Fruit fly (Drosophila melanogaster) whole organism, embryonic: ENCODE results near the gene CG5070.
A peak's percentile ranks its signal among the peaks of the same experiment; 100 is the strongest.

Experiments
- CG10209 ChIP-seq: fragments of 200-800 bp; sonication (Bioruptor generic); optimal IDR thresholded peaks from 3 replicates; lab custom pipeline; 2017; ENCODE audit warnings: missing biosample characterization, mild to moderate bottlenecking, missing genetic modification characterization, missing genetic modification reagents
- CG11398 ChIP-seq: fragments of 200-800 bp; sonication (Bioruptor generic); optimal IDR thresholded peaks from 2 replicates; lab custom pipeline; 2016; ENCODE audit warnings: missing biosample characterization, missing genetic modification characterization
- CG11504 ChIP-seq: fragments of 200-800 bp; sonication (Bioruptor generic); optimal IDR thresholded peaks from 3 replicates; lab custom pipeline; 2019; ENCODE audit warnings: missing biosample characterization, mild to moderate bottlenecking, missing genetic modification characterization, moderate library complexity
- CG11695 ChIP-seq: fragments of 200-800 bp; sonication (Bioruptor generic); IDR thresholded peaks from 3 replicates; pipeline ENCODE4 v1.3.6; 2022; ENCODE audit warnings: missing biosample characterization, missing genetic modification characterization
- CG12659 ChIP-seq: fragments of 200-800 bp; sonication (Bioruptor generic); optimal IDR thresholded peaks from 3 replicates; lab custom pipeline; 2017; ENCODE audit warnings: mild to moderate bottlenecking, missing biosample characterization, missing genetic modification reagents, missing genetic modification characterization
- CG15269 ChIP-seq: fragments of 200-800 bp; sonication (Bioruptor generic); optimal IDR thresholded peaks from 2 replicates; lab custom pipeline; 2018; ENCODE audit warnings: missing biosample characterization, mild to moderate bottlenecking, missing genetic modification characterization, moderate library complexity
- CG1602 ChIP-seq: fragments of 200-800 bp; sonication (Bioruptor generic); optimal IDR thresholded peaks from 3 replicates; lab custom pipeline; 2016; ENCODE audit warnings: missing biosample characterization, missing genetic modification characterization
- CG17361 ChIP-seq: fragments of 200-800 bp; sonication (Bioruptor generic); IDR thresholded peaks from 3 replicates; pipeline ENCODE4 v1.3.6; 2022; ENCODE audit warnings: missing biosample characterization, missing genetic modification characterization
- CG2120 ChIP-seq: fragments of 200-800 bp; sonication (Bioruptor generic); optimal IDR thresholded peaks from 3 replicates; lab custom pipeline; 2016; ENCODE audit warnings: missing biosample characterization, missing genetic modification characterization
- CG2678 ChIP-seq: fragments of 200-800 bp; sonication (Bioruptor generic); optimal IDR thresholded peaks from 3 replicates; lab custom pipeline; 2019; ENCODE audit warnings: missing biosample characterization, mild to moderate bottlenecking, missing genetic modification characterization, moderate library complexity
- CG30403 ChIP-seq: fragments of 200-800 bp; sonication (Bioruptor generic); optimal IDR thresholded peaks from 3 replicates; lab custom pipeline; 2016; ENCODE audit warnings: missing biosample characterization, missing genetic modification characterization
- CG32532 ChIP-seq: fragments of 200-800 bp; sonication (Bioruptor generic); IDR thresholded peaks from 2 replicates; pipeline ENCODE4 v1.3.6; 2022; ENCODE audit warnings: missing biosample characterization, missing genetic modification characterization
- CG32767 ChIP-seq: fragments of 200-800 bp; sonication (Bioruptor generic); IDR thresholded peaks from 2 replicates; pipeline ENCODE4 v1.3.6; 2022; ENCODE audit warnings: missing biosample characterization, missing genetic modification characterization
- CG32772 ChIP-seq: fragments of 200-800 bp; sonication (Bioruptor generic); IDR thresholded peaks from 2 replicates; pipeline ENCODE4 v1.3.6; 2022; ENCODE audit warnings: missing biosample characterization, missing genetic modification characterization
- CG3281 ChIP-seq: fragments of 200-800 bp; sonication (Bioruptor generic); optimal IDR thresholded peaks from 3 replicates; lab custom pipeline; 2017; ENCODE audit warnings: missing biosample characterization, mild to moderate bottlenecking, missing genetic modification characterization
- CG4360 ChIP-seq: fragments of 200-800 bp; sonication (Bioruptor generic); IDR thresholded peaks from 2 replicates; pipeline ENCODE4 v1.3.6; 2022; ENCODE audit warnings: missing biosample characterization, missing genetic modification characterization
- CG7839 ChIP-seq: fragments of 200-800 bp; sonication (Bioruptor generic); optimal IDR thresholded peaks from 3 replicates; lab custom pipeline; 2018; ENCODE audit warnings: missing biosample characterization, mild to moderate bottlenecking, missing genetic modification characterization, moderate library complexity
- CG9932 ChIP-seq: fragments of 200-800 bp; sonication (Bioruptor generic); IDR thresholded peaks from 2 replicates; pipeline ENCODE4 v1.3.6; 2022; ENCODE audit warnings: missing biosample characterization, missing genetic modification characterization
- CoRest ChIP-seq: fragments of 200-800 bp; sonication (Bioruptor generic); optimal IDR thresholded peaks from 3 replicates; lab custom pipeline; 2018; ENCODE audit warnings: missing biosample characterization, mild to moderate bottlenecking, missing genetic modification characterization, moderate library complexity
- D19B ChIP-seq: fragments of 200-800 bp; sonication (Bioruptor generic); optimal IDR thresholded peaks from 2 replicates; lab custom pipeline; 2017; ENCODE audit warnings: missing biosample characterization, mild to moderate bottlenecking, missing genetic modification characterization
- Ets65A ChIP-seq: fragments of 200-800 bp; sonication (Bioruptor generic); peaks from one replicate; lab custom pipeline; 2016; ENCODE audit warnings: missing biosample characterization, missing genetic modification characterization
- Med ChIP-seq: fragments of 200-800 bp; sonication (Bioruptor generic); peaks from one replicate; lab custom pipeline; 2016; ENCODE audit warnings: missing biosample characterization, missing genetic modification characterization, mild to moderate bottlenecking, inconsistent platforms, moderate library complexity
- Meics ChIP-seq: fragments of 200-800 bp; sonication (Bioruptor generic); optimal IDR thresholded peaks from 2 replicates; lab custom pipeline; 2017; ENCODE audit warnings: missing biosample characterization, mild to moderate bottlenecking, missing genetic modification characterization
- Oli ChIP-seq: fragments of 200-800 bp; sonication (Bioruptor generic); optimal IDR thresholded peaks from 2 replicates; lab custom pipeline; 2018; ENCODE audit warnings: missing biosample characterization, mild to moderate bottlenecking, missing genetic modification characterization, moderate library complexity
- Pdp1 ChIP-seq, 2 experiments: fragments of 200-800 bp; sonication (Bioruptor generic); optimal IDR thresholded peaks; 3 replicates each; lab custom pipeline; 2016; ENCODE audit warnings: missing biosample characterization in 2 of 2, missing genetic modification characterization in 2 of 2, mild to moderate bottlenecking in 1 of 2, moderate library complexity in 1 of 2
- Ptx1 ChIP-seq: fragments of 200-800 bp; sonication (Bioruptor generic); IDR thresholded peaks from 2 replicates; pipeline ENCODE4 v1.3.6; 2022; ENCODE audit warnings: missing biosample characterization, missing genetic modification characterization
- Rfx ChIP-seq: fragments of 200-800 bp; sonication (Bioruptor generic); IDR thresholded peaks from 2 replicates; pipeline ENCODE4 v1.3.6; 2022; ENCODE audit warnings: missing biosample characterization, missing genetic modification characterization
- Usf ChIP-seq: fragments of 200-800 bp; sonication (Bioruptor generic); optimal IDR thresholded peaks from 2 replicates; lab custom pipeline; 2017; ENCODE audit warnings: missing genotype, missing biosample characterization, missing genetic modification characterization
- al ChIP-seq: fragments of 200-800 bp; sonication (Bioruptor generic); IDR thresholded peaks from 2 replicates; pipeline ENCODE4 v1.3.6; 2022; ENCODE audit warnings: missing biosample characterization, missing genetic modification characterization
- bcd ChIP-seq: fragments of 200-800 bp; sonication (Bioruptor generic); optimal IDR thresholded peaks from 2 replicates; lab custom pipeline; 2017; ENCODE audit warnings: missing biosample characterization, mild to moderate bottlenecking, missing genetic modification characterization
- crc ChIP-seq: fragments of 200-800 bp; sonication (Bioruptor generic); optimal IDR thresholded peaks from 2 replicates; lab custom pipeline; 2016; ENCODE audit warnings: missing biosample characterization, missing genetic modification characterization
- cwo ChIP-seq: fragments of 200-800 bp; sonication (Bioruptor generic); optimal IDR thresholded peaks from 3 replicates; lab custom pipeline; 2017; ENCODE audit warnings: missing biosample characterization, missing genetic modification characterization, mild to moderate bottlenecking, moderate library complexity, missing genetic modification reagents
- dysf ChIP-seq: fragments of 200-800 bp; sonication (Bioruptor generic); IDR thresholded peaks from 3 replicates; pipeline ENCODE4 v1.3.6; 2022; ENCODE audit warnings: missing biosample characterization, missing genetic modification characterization
- ewg ChIP-seq: fragments of 200-800 bp; sonication (Bioruptor generic); optimal IDR thresholded peaks from 3 replicates; lab custom pipeline; 2017; ENCODE audit warnings: mild to moderate bottlenecking, missing biosample characterization, missing genetic modification reagents, missing genetic modification characterization
- gem ChIP-seq: fragments of 200-800 bp; sonication (Bioruptor generic); optimal IDR thresholded peaks from 2 replicates; lab custom pipeline; 2019; ENCODE audit warnings: missing biosample characterization, mild to moderate bottlenecking, missing genetic modification characterization, moderate library complexity
- grau ChIP-seq: fragments of 200-800 bp; optimal IDR thresholded peaks from 3 replicates; lab custom pipeline; 2019; ENCODE audit warnings: missing biosample characterization, mild to moderate bottlenecking, missing genetic modification characterization, moderate library complexity
- ind ChIP-seq: fragments of 200-800 bp; sonication (Bioruptor generic); optimal IDR thresholded peaks from 3 replicates; lab custom pipeline; 2016; ENCODE audit warnings: missing biosample characterization, missing genetic modification characterization
- lab ChIP-seq: fragments of 200-800 bp; sonication (Bioruptor generic); optimal IDR thresholded peaks from 3 replicates; lab custom pipeline; 2017; ENCODE audit warnings: missing biosample characterization, missing genetic modification characterization, mild to moderate bottlenecking, moderate library complexity, missing genetic modification reagents
- lilli ChIP-seq: fragments of 200-800 bp; sonication (Bioruptor generic); optimal IDR thresholded peaks from 3 replicates; lab custom pipeline; 2016; ENCODE audit warnings: missing biosample characterization, missing genetic modification characterization
- lov ChIP-seq, 2 experiments: fragments of 200-800 bp in 1 of 2; fragments of >200 bp in 1 of 2; sonication (Bioruptor generic) in 1 of 2; IDR thresholded peaks in 1 of 2; optimal IDR thresholded peaks in 1 of 2; 2 replicates in 1 of 2; 3 replicates in 1 of 2; pipeline versions ENCODE4 v1.3.6 to Lab custom; 2017 to 2022; ENCODE audit warnings: missing biosample characterization in 1 of 2, missing genetic modification characterization in 1 of 2
- nom ChIP-seq: fragments of 200-800 bp; sonication (Bioruptor generic); optimal IDR thresholded peaks from 2 replicates; lab custom pipeline; 2017; ENCODE audit warnings: missing biosample characterization, missing genetic modification characterization, mild to moderate bottlenecking, moderate library complexity, missing genetic modification reagents
- row ChIP-seq: fragments of 200-800 bp; sonication (Bioruptor generic); IDR thresholded peaks from 3 replicates; pipeline ENCODE4 v1.3.6; 2022; ENCODE audit warnings: missing biosample characterization, missing genetic modification characterization
- sc ChIP-seq, 3 experiments: fragments of >200 bp in 2 of 3; fragments of 200-800 bp in 1 of 3; sonication (Bioruptor generic) in 1 of 3; optimal IDR thresholded peaks; 2 replicates in 2 of 3; 3 replicates in 1 of 3; lab custom pipeline; 2017; ENCODE audit warnings: mild to moderate bottlenecking in 1 of 3, missing biosample characterization in 1 of 3, missing genetic modification characterization in 1 of 3, missing genetic modification reagents in 1 of 3
- seq ChIP-seq: fragments of 200-800 bp; sonication (Bioruptor generic); IDR thresholded peaks from 2 replicates; pipeline ENCODE4 v1.3.6; 2022; ENCODE audit warnings: missing biosample characterization, missing genetic modification characterization
- unpg ChIP-seq: fragments of 200-800 bp; sonication (Bioruptor generic); optimal IDR thresholded peaks from 3 replicates; lab custom pipeline; 2018; ENCODE audit warnings: missing biosample characterization, mild to moderate bottlenecking, missing genetic modification characterization, moderate library complexity
- wdn ChIP-seq: fragments of 200-800 bp; sonication (Bioruptor generic); IDR thresholded peaks from 2 replicates; pipeline ENCODE4 v1.3.6; 2022; ENCODE audit warnings: missing biosample characterization, missing genetic modification characterization

CG5070 gene

DNA sequence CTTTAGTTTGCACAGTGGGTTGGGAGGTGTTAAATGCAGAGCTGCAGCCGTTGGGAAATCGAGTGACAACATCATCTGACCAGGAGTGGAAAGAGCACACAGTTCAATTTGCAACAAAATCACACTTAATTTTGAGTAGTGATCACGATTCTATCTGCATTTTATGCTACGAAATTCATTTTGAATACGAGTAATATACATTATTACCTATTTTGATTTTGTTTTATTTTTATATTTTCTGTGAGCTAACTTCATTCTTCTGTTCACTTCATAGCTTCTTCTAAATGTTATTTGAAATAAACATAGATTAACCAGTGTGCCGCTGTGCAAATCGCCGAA is 23.7 kb downstream of the CG5070 start, which contains the start of gene CG10598:
CG10598 (minus strand) TSS at position 187 of the 339 bp plus-strand sequence.
- TF ChIP-seq bcd (GFP tag; lab: Kevin White, UChicago), result peak; percentile 5
- peak; percentile 45; the same call in 1 of the 2 replicates for TF ChIP-seq CG32532 (GFP tag; lab: Robert Waterston, UW)
- TF ChIP-seq CG2678 (tag; lab: Kevin White, UChicago), result peak; percentile 35
- peak; percentile 41; the same call in 1 of the 2 replicates for TF ChIP-seq seq (GFP tag; lab: Robert Waterston, UW)
- TF ChIP-seq Ptx1 (GFP tag; lab: Robert Waterston, UW), result peak; percentile 29; the same call in 1 of the 2 replicates
- TF ChIP-seq lov (optimal IDR thresholded peaks at IDR 0.05; lab: Kevin White, UChicago), result no peak
- no peak for TF ChIP-seq lov (GFP tag; IDR thresholded peaks at IDR 0.05; lab: Robert Waterston, UW)
- TF ChIP-seq lilli (GFP tag; lab: Kevin White, UChicago), result peak; percentile 9
- peak; percentile 1 for TF ChIP-seq cwo
- TF ChIP-seq CG7839 (tag; lab: Kevin White, UChicago), result peak; percentile 37
- TF ChIP-seq Rfx (GFP tag; lab: Robert Waterston, UW), result peak; percentile 50
- 0 out of 3 replicates have a peak, but pooled peaks have one; percentile 32 for TF ChIP-seq row (GFP tag; lab: Robert Waterston, UW)
- peak; percentile 85 for TF ChIP-seq Ets65A
- no peak for TF ChIP-seq nom (GFP tag; lab: Kevin White, UChicago)
- peak; percentile 52 for TF ChIP-seq CG15269 (tag; lab: Kevin White, UChicago)
- TF ChIP-seq CoRest, result peak; percentile 24
- TF ChIP-seq Oli, result peak; percentile 8
- no peak for TF ChIP-seq CG1602 (GFP tag; lab: Kevin White, UChicago)
- TF ChIP-seq CG11504 (tag; lab: Kevin White, UChicago), result peak; percentile 8
- peak; percentile 77 for TF ChIP-seq Med (GFP tag; lab: Kevin White, UChicago)
- peak; percentile 54; the same call in 2 of the 3 replicates for TF ChIP-seq dysf (GFP tag; lab: Robert Waterston, UW)
- peak; percentile 2 for TF ChIP-seq lab (GFP tag; lab: Kevin White, UChicago)
- TF ChIP-seq Pdp1 (GFP tag; optimal IDR thresholded peaks at IDR 0.05; lab: Kevin White, UChicago), result peak in 1 of 2 experiments; percentile 1
- TF ChIP-seq CG32772 (GFP tag; lab: Robert Waterston, UW), result 0 out of 2 replicates have a peak, but pooled peaks have one; percentile 15
- TF ChIP-seq CG12659, result peak; percentile 11
- TF ChIP-seq grau (tag; lab: Kevin White, UChicago), result peak; percentile 47
- TF ChIP-seq CG10209 (GFP tag; lab: Kevin White, UChicago), result peak; percentile 3
- TF ChIP-seq CG9932 (GFP tag; lab: Robert Waterston, UW), result peak; percentile 43; the same call in 1 of the 2 replicates
- TF ChIP-seq gem (tag; lab: Kevin White, UChicago), result peak; percentile 49
- TF ChIP-seq D19B (GFP tag; lab: Kevin White, UChicago), result peak; percentile 1
- TF ChIP-seq ewg, result no peak
- peak; percentile 10 for TF ChIP-seq unpg (GFP tag; lab: Kevin White, UChicago)
- TF ChIP-seq CG11695 (GFP tag; lab: Robert Waterston, UW), result 0 out of 3 replicates have a peak, but pooled peaks have one; percentile 31
- peak; percentile 18 for TF ChIP-seq ind
- TF ChIP-seq CG32767 (GFP tag; lab: Robert Waterston, UW), result no peak
- TF ChIP-seq wdn (GFP tag; lab: Robert Waterston, UW), result no peak
- TF ChIP-seq CG4360 (GFP tag; lab: Robert Waterston, UW), result no peak
- TF ChIP-seq Usf (GFP tag; lab: Kevin White, UChicago), result peak; percentile 10
- TF ChIP-seq crc, result no peak
- TF ChIP-seq CG2120 (GFP tag; lab: Kevin White, UChicago), result peak; percentile 29
- TF ChIP-seq CG11398 (GFP tag; lab: Kevin White, UChicago), result no peak
- TF ChIP-seq CG3281 (GFP tag; lab: Kevin White, UChicago), result peak; percentile 12
- TF ChIP-seq CG30403 (GFP tag; lab: Kevin White, UChicago), result peak; percentile 39
- TF ChIP-seq sc (optimal IDR thresholded peaks at IDR 0.05; lab: Kevin White, UChicago), result no peak
- TF ChIP-seq sc (GFP tag; optimal IDR thresholded peaks at IDR 0.05; lab: Kevin White, UChicago), result no peak
- TF ChIP-seq al (GFP tag; lab: Robert Waterston, UW), result 0 out of 2 replicates have a peak, but pooled peaks have one; percentile 25
- peak; percentile 25 for TF ChIP-seq Meics (GFP tag; lab: Kevin White, UChicago)
- 0 out of 3 replicates have a peak, but pooled peaks have one; percentile 12 for TF ChIP-seq CG17361
